Fruit fly (Drosophila melanogaster): ENCODE measurements around the gene CG11878.

Gene CG11878

dm6 chr3R:25292864-25293284 lies 19.2 kb downstream of the CG11878 start, which contains the start of gene CG31098 (continued):
- no peak for TF ChIP-seq sc (optimal IDR thresholded peaks at IDR 0.05)
- TF ChIP-seq sc (GFP tag; optimal IDR thresholded peaks at IDR 0.05): no peak
- peak in 1 of 2 experiments; percentile 39 for TF ChIP-seq Pdp1 (GFP tag; optimal IDR thresholded peaks at IDR 0.05)
- TF ChIP-seq bbx (GFP tag; IDR thresholded peaks at IDR 0.05; ENCODE audit: partially characterized antibody): no peak
- no peak for TF ChIP-seq slbo (GFP tag; IDR thresholded peaks at IDR 0.05)
- TF ChIP-seq oc (tag; optimal IDR thresholded peaks at IDR 0.05): no peak
- TF ChIP-seq CrebB (tag; optimal IDR thresholded peaks at IDR 0.05): peak; percentile 53
- peak; percentile 53 for TF ChIP-seq CG3281 (GFP tag; optimal IDR thresholded peaks at IDR 0.05)
- no peak for TF ChIP-seq pita (GFP tag; optimal IDR thresholded peaks at IDR 0.05)
- no peak for TF ChIP-seq CG10979 (tag; optimal IDR thresholded peaks at IDR 0.05)
- no peak for TF ChIP-seq CG3065 (GFP tag; optimal IDR thresholded peaks at IDR 0.05)
- TF ChIP-seq sob (GFP tag; IDR thresholded peaks at IDR 0.05): no peak
- TF ChIP-seq z (GFP tag; IDR thresholded peaks at IDR 0.05): no peak
- TF ChIP-seq CG34422 (GFP tag; IDR thresholded peaks at IDR 0.05): no peak; the same call in 2 of the 3 replicates
- TF ChIP-seq bigmax (GFP tag; optimal IDR thresholded peaks at IDR 0.05): no peak
- TF ChIP-seq Optix (GFP tag; IDR thresholded peaks at IDR 0.05): 0 out of 3 replicates have a peak, but pooled peaks have one; percentile 18
- TF ChIP-seq Hr51 (GFP tag; optimal IDR thresholded peaks at IDR 0.05): no peak
- TF ChIP-seq crp (GFP tag; optimal IDR thresholded peaks at IDR 0.05): peak in 1 of 2 experiments; percentile 71
- TF ChIP-seq odd (GFP tag; optimal IDR thresholded peaks at IDR 0.05): peak; percentile 53
- no peak for TF ChIP-seq ems (GFP tag; optimal IDR thresholded peaks at IDR 0.05)
- peak; percentile 7; the same call in 1 of the 2 replicates for TF ChIP-seq Rfx (GFP tag; IDR thresholded peaks at IDR 0.05)
- TF ChIP-seq toy (GFP tag; IDR thresholded peaks at IDR 0.05): no peak
- no peak for TF ChIP-seq Kr (GFP tag; optimal IDR thresholded peaks at IDR 0.05)
- TF ChIP-seq CG32532 (GFP tag; IDR thresholded peaks at IDR 0.05): peak; percentile 26; the same call in 1 of the 2 replicates
- no peak for TF ChIP-seq btn (GFP tag; optimal IDR thresholded peaks at IDR 0.05)
- no peak for TF ChIP-seq CG7928 (GFP tag; optimal IDR thresholded peaks at IDR 0.05)
- TF ChIP-seq exex (tag; optimal IDR thresholded peaks at IDR 0.05): peak; percentile 49
- TF ChIP-seq CG15479 (GFP tag; optimal IDR thresholded peaks at IDR 0.05): no peak
- peak; percentile 81; the same call in 2 of the 4 replicates for TF ChIP-seq chinmo (GFP tag; IDR thresholded peaks at IDR 0.05; ENCODE audit: partially characterized antibody)
- no peak for TF ChIP-seq dm (GFP tag; optimal IDR thresholded peaks at IDR 0.05)
- TF ChIP-seq ssp (GFP tag; IDR thresholded peaks at IDR 0.05): no peak
- TF ChIP-seq chm (GFP tag; IDR thresholded peaks at IDR 0.05): no peak; the same call in 1 of the 2 replicates
- TF ChIP-seq run (tag; optimal IDR thresholded peaks at IDR 0.05): no peak
- peak; percentile 26 for TF ChIP-seq CG10431 (GFP tag; optimal IDR thresholded peaks at IDR 0.05)
- no peak for TF ChIP-seq ara (GFP tag; IDR thresholded peaks at IDR 0.05)
- TF ChIP-seq CG14710 (tag; optimal IDR thresholded peaks at IDR 0.05): no peak
- TF ChIP-seq lbe (GFP tag; optimal IDR thresholded peaks at IDR 0.05): no peak
- TF ChIP-seq vfl (GFP tag; optimal IDR thresholded peaks at IDR 0.05): no peak
- TF ChIP-seq luna (GFP tag; optimal IDR thresholded peaks at IDR 0.05): no peak
- TF ChIP-seq CG3163 (GFP tag; optimal IDR thresholded peaks at IDR 0.05): no peak
- no peak for TF ChIP-seq HmgD (GFP tag; optimal IDR thresholded peaks at IDR 0.05)
- TF ChIP-seq pros (GFP tag; optimal IDR thresholded peaks at IDR 0.05): no peak
- TF ChIP-seq dysf (GFP tag; IDR thresholded peaks at IDR 0.05): no peak
- TF ChIP-seq CG11085 (GFP tag; IDR thresholded peaks at IDR 0.05): no peak
- no peak for TF ChIP-seq ken (GFP tag; IDR thresholded peaks at IDR 0.05)
- peak; percentile 20 for TF ChIP-seq HmgZ (tag; optimal IDR thresholded peaks at IDR 0.05)
- TF ChIP-seq CG6683 (GFP tag; optimal IDR thresholded peaks at IDR 0.05): no peak
- TF ChIP-seq gce (GFP tag; IDR thresholded peaks at IDR 0.05): no peak
- peak; percentile 0 for TF ChIP-seq CG15601 (tag; optimal IDR thresholded peaks at IDR 0.05)
- no peak for TF ChIP-seq CG12236 (GFP tag; optimal IDR thresholded peaks at IDR 0.05)
- TF ChIP-seq CG2889 (GFP tag; IDR thresholded peaks at IDR 0.05): no peak
